Fruit fly (Drosophila melanogaster): ENCODE data around the gene CG14434.

CG14434 gene

DNA sequence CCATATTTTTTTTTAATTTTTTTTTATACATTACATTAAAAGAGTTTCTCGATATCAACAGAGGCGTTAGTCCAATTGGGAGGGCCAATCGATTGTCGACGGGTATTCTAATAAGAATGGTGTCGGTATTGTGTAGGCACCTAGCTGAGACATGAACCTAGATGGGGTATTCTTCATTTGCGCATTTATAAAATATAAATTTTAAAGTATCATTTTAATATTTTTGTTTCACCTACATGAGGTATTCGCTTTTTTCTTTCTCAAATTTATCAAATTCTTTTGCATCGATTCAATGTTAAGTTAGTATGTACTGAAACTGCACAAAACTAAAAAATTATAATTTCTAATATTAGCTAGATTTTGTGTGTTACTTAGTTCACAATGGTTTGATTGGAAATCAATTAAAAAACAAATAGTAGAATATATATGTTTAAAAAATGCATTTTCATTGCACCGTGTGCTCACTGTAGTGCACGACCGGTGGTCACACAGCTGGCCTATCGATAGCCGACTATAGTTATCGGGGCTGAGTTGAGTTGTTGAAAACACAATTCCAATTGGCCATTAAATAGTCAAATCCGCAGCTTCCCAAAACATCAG is 23.1 kb downstream of the CG14434 start, which contains the start of the genes CG14435 and Tmf (continued):
- TF ChIP-seq CG4360 (GFP tag; IDR thresholded peaks at IDR 0.05) (0 out of 2 replicates have a peak, but pooled peaks have one; percentile 19), wor (GFP tag; IDR thresholded peaks at IDR 0.05) (peak; percentile 75), CG1024 (GFP tag; IDR thresholded peaks at IDR 0.05) (peak; percentile 64), tio (GFP tag; optimal IDR thresholded peaks at IDR 0.05) (peak; percentile 52), zfh2 (GFP tag; optimal IDR thresholded peaks at IDR 0.05) (peak; percentile 74), CG18599 (GFP tag; optimal IDR thresholded peaks at IDR 0.05) (peak; percentile 82), CG9817 (tag; optimal IDR thresholded peaks at IDR 0.05) (peak; percentile 87), CG12744 (GFP tag; optimal IDR thresholded peaks at IDR 0.05) (no peak), TFAM (GFP tag; optimal IDR thresholded peaks at IDR 0.05) (no peak), Gsc (GFP tag; IDR thresholded peaks at IDR 0.05) (peak; percentile 71), Ravus (GFP tag; IDR thresholded peaks at IDR 0.05) (peak; percentile 45), danr (GFP tag; IDR thresholded peaks at IDR 0.05) (peak; percentile 74), CG12155 (GFP tag; optimal IDR thresholded peaks at IDR 0.05) (peak; percentile 81), CG12299 (tag; optimal IDR thresholded peaks at IDR 0.05) (peak; percentile 62), CG15269 (tag; optimal IDR thresholded peaks at IDR 0.05) (peak; percentile 86), amos (GFP tag; IDR thresholded peaks at IDR 0.05; ENCODE audit: partially characterized antibody) (peak; percentile 43; the same call in 1 of the 2 replicates), bab2 (GFP tag; optimal IDR thresholded peaks at IDR 0.05) (peak; percentile 69), CG9797 (GFP tag; optimal IDR thresholded peaks at IDR 0.05) (peak; percentile 39), Dek (tag; optimal IDR thresholded peaks at IDR 0.05) (peak; percentile 79), CG7556 (GFP tag; optimal IDR thresholded peaks at IDR 0.05) (peak; percentile 79), ash1 (GFP tag; optimal IDR thresholded peaks at IDR 0.05) (no peak), Dref (GFP tag; IDR thresholded peaks at IDR 0.05) (peak; percentile 75), CG3163 (GFP tag; optimal IDR thresholded peaks at IDR 0.05) (no peak), sima (GFP tag; optimal IDR thresholded peaks at IDR 0.05) (no peak), Fer3 (tag; optimal IDR thresholded peaks at IDR 0.05) (peak; percentile 80), Chrac-16 (GFP tag; optimal IDR thresholded peaks at IDR 0.05) (peak; percentile 83), sim (GFP tag; IDR thresholded peaks at IDR 0.05) (no peak; the same call in 1 of the 2 replicates), hbn (GFP tag; IDR thresholded peaks at IDR 0.05; ENCODE audit: partially characterized antibody) (no peak; the same call in none of the 2 replicates), Drgx (GFP tag; IDR thresholded peaks at IDR 0.05) (peak; percentile 49), CG7963 (GFP tag; IDR thresholded peaks at IDR 0.05; ENCODE audit: partially characterized antibody) (no peak; the same call in 2 of the 3 replicates), CG3995 (GFP tag; optimal IDR thresholded peaks at IDR 0.05) (peak; percentile 26), ind (GFP tag; optimal IDR thresholded peaks at IDR 0.05) (peak; percentile 82), CG4854 (GFP tag; optimal IDR thresholded peaks at IDR 0.05) (peak; percentile 34), CG15073 (GFP tag; optimal IDR thresholded peaks at IDR 0.05) (no peak), CG7987 (GFP tag; optimal IDR thresholded peaks at IDR 0.05) (peak; percentile 2), usp (GFP tag; optimal IDR thresholded peaks at IDR 0.05) (no peak), salm (tag; optimal IDR thresholded peaks at IDR 0.05) (peak; percentile 56), sna (GFP tag; IDR thresholded peaks at IDR 0.05; ENCODE audit: partially characterized antibody) (no peak), CkIIα-i1 (GFP tag; IDR thresholded peaks at IDR 0.05) (no peak), Med (GFP tag) (peak; percentile 86), CG16863 (GFP tag; optimal IDR thresholded peaks at IDR 0.05) (peak; percentile 52), otp (GFP tag; IDR thresholded peaks at IDR 0.05) (peak; percentile 58; the same call in 1 of the 3 replicates), CG12071 (GFP tag; optimal IDR thresholded peaks at IDR 0.05) (no peak), psq (GFP tag; optimal IDR thresholded peaks at IDR 0.05) (peak; percentile 44), CG2120 (GFP tag; optimal IDR thresholded peaks at IDR 0.05) (peak; percentile 87), run (tag; optimal IDR thresholded peaks at IDR 0.05) (no peak), CG8765 (GFP tag; IDR thresholded peaks at IDR 0.05) (peak; percentile 72), CG3281 (GFP tag; optimal IDR thresholded peaks at IDR 0.05) (peak; percentile 83), CG9437 (GFP tag; optimal IDR thresholded peaks at IDR 0.05) (peak; percentile 69), wdn (GFP tag; IDR thresholded peaks at IDR 0.05) (peak; percentile 76)
